Worm (Caenorhabditis elegans): ENCODE measurements around the gene set-1.

The set-1 gene

DNA sequence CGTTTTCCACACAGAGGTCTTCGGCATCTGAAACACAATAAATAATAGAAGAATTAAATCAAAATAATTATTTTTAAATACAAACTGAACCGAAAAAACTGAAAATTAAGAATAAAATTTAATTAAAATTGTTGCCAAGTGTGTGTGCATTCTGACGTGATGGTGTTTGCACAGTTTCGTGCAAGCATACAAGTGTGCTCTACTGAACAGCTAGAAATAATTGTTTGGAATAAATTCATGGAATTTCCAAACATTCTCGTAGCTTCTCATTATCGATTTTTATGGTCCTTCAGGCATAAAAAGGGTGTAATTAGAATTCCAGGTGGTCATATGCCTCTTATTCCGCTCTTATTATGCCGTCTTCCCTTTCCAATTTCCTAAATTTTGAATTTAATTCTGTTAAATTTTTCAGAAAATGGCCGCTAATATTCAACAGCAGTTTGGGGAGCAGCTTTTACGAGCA, 20.4 kb downstream of the set-1 start, which contains the start of the genes mrps-17 and txdc-9 (continued):
- no peak for TF ChIP-seq unc-62 (GFP tag; optimal IDR thresholded peaks at IDR 0.05)
- TF ChIP-seq sma-3 (GFP tag; optimal IDR thresholded peaks at IDR 0.05): peak; percentile 65
- TF ChIP-seq zag-1 (tag; optimal IDR thresholded peaks at IDR 0.05): peak; percentile 31
- TF ChIP-seq nhr-23 (tag; optimal IDR thresholded peaks at IDR 0.05): no peak
- no peak for TF ChIP-seq R02D3.7 (tag; optimal IDR thresholded peaks at IDR 0.05)
- peak; percentile 97 for TF ChIP-seq C34F6.9 (tag; optimal IDR thresholded peaks at IDR 0.05)
- TF ChIP-seq mbf-1 (tag; optimal IDR thresholded peaks at IDR 0.05): no peak
- TF ChIP-seq blmp-1 (tag; optimal IDR thresholded peaks at IDR 0.05; ENCODE audit: insufficient read depth): no peak
- peak; percentile 58 for TF ChIP-seq nhr-6 (tag; optimal IDR thresholded peaks at IDR 0.05)
- no peak for TF ChIP-seq ceh-82 (tag; optimal IDR thresholded peaks at IDR 0.05)
- no peak for TF ChIP-seq nhr-237 (tag; optimal IDR thresholded peaks at IDR 0.05)
- TF ChIP-seq skn-1 (tag; optimal IDR thresholded peaks at IDR 0.05): no peak
- TF ChIP-seq peb-1 (tag; optimal IDR thresholded peaks at IDR 0.05): no peak

DNA sequence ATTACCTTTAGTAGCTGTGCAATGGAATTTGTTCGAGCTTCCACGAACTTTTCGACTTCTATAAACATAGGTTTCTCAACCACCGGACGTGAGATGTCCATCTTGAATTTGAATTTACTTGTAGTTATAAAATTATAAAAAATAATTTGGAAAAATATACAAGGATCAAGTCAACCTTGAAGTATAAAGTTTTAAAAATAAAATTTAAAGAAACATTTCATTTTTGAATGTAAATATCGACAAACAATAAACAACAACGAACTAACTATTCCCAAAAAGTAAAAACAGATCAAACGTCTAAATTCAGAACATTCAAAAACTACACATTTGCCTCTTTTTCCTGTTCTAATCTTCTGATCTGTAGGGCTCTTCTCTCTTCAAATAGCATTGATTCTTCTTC, 21.3 kb downstream of the set-1 start, which contains the start of gene popl-1:
Gene popl-1 (minus strand): TSS at position 101 of the 400 bp plus-strand sequence.
- no peak for TF ChIP-seq ama-1 (optimal IDR thresholded peaks at IDR 0.05)
- no peak for TF ChIP-seq ztf-4 (tag; optimal IDR thresholded peaks at IDR 0.05)
- TF ChIP-seq ceh-82 (tag; optimal IDR thresholded peaks at IDR 0.05): no peak
- TF ChIP-seq nhr-23 (tag; optimal IDR thresholded peaks at IDR 0.05): no peak
- no peak for TF ChIP-seq unc-39 (tag; optimal IDR thresholded peaks at IDR 0.05)
- no peak for TF ChIP-seq sma-9 (GFP tag; optimal IDR thresholded peaks at IDR 0.05)
- TF ChIP-seq sma-9 (tag; optimal IDR thresholded peaks at IDR 0.05): no peak
- TF ChIP-seq unc-55 (GFP tag; optimal IDR thresholded peaks at IDR 0.05): no peak
- no peak for TF ChIP-seq nhr-25 (tag; optimal IDR thresholded peaks at IDR 0.05)
- no peak for TF ChIP-seq gmeb-1 (tag; optimal IDR thresholded peaks at IDR 0.05)
- TF ChIP-seq lin-39 (tag; optimal IDR thresholded peaks at IDR 0.05): no peak
- no peak for TF ChIP-seq nhr-129 (tag; optimal IDR thresholded peaks at IDR 0.05)
- no peak for TF ChIP-seq blmp-1 (tag; optimal IDR thresholded peaks at IDR 0.05; ENCODE audit: insufficient read depth)
- no peak for TF ChIP-seq Y55F3AM.14 (GFP tag; optimal IDR thresholded peaks at IDR 0.05)
- TF ChIP-seq elt-3 (tag; optimal IDR thresholded peaks at IDR 0.05): no peak
- no peak for TF ChIP-seq nhr-12 (tag; optimal IDR thresholded peaks at IDR 0.05)

DNA sequence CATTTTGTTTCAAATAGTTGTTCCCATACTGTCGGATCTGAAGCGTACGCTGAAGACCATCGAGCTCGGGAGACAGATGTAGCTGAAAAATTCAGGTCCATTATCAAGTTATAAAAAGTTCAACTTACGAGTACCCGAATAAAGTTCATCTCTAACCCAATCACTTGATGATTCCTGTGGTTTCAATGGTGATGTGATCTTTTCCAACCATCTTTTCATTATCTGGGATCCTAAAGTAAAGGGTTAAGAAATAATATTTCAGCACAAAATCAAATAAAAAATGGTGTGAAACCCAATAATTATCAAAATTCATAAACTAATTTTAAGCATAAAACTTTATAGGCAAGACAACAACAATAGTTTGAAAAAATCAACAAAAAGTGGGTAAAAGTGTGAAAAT, 25.0 kb downstream of the set-1 start, which contains the start of gene C05D11.8:
Gene C05D11.8 (minus strand): TSS at position 101 of the 400 bp plus-strand sequence.
- TF ChIP-seq ceh-16 (tag; optimal IDR thresholded peaks at IDR 0.05) (no peak), nhr-77 (tag; optimal IDR thresholded peaks at IDR 0.05) (no peak), ama-1 (optimal IDR thresholded peaks at IDR 0.05) (no peak), ceh-82 (tag; optimal IDR thresholded peaks at IDR 0.05) (no peak), elt-1 (tag; optimal IDR thresholded peaks at IDR 0.05) (no peak), mab-5 (tag; optimal IDR thresholded peaks at IDR 0.05) (no peak), nhr-6 (tag; optimal IDR thresholded peaks at IDR 0.05) (no peak)

DNA sequence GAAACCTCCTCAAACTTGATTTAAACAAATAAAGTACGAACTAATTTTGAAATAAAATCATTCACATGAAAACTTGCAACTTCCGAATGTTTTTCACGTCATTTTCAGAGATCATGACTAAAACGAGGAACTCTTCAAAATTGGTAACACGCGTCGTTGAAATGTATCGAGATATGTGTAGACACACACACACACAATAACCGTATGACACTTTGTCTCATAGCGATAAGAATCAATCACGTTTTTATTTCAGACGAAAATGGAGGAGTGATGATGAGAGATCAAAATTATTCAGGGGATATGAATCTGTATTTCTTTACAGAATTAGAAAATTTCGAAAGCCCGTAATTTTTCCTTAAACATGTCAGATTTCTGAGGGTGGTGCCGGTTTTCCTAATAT, 29.5 kb downstream of the set-1 start:
- TF ChIP-seq lsy-2 (tag; optimal IDR thresholded peaks at IDR 0.05): no peak
- no peak for TF ChIP-seq unc-55 (GFP tag; optimal IDR thresholded peaks at IDR 0.05)
- TF ChIP-seq nhr-25 (tag; optimal IDR thresholded peaks at IDR 0.05): peak; percentile 62
- TF ChIP-seq ama-1 (optimal IDR thresholded peaks at IDR 0.05): no peak
- TF ChIP-seq lin-13 (GFP tag; optimal IDR thresholded peaks at IDR 0.05): no peak
- no peak for TF ChIP-seq ztf-11 (tag; optimal IDR thresholded peaks at IDR 0.05)
- no peak for TF ChIP-seq nhr-129 (tag; optimal IDR thresholded peaks at IDR 0.05)
- TF ChIP-seq nhr-237 (tag; optimal IDR thresholded peaks at IDR 0.05): no peak
- no peak for TF ChIP-seq ZK546.5 (tag; optimal IDR thresholded peaks at IDR 0.05)
- no peak for TF ChIP-seq dmd-4 (tag; optimal IDR thresholded peaks at IDR 0.05)
- no peak for TF ChIP-seq nhr-6 (tag; optimal IDR thresholded peaks at IDR 0.05)
- TF ChIP-seq unc-39 (tag; optimal IDR thresholded peaks at IDR 0.05): no peak
- no peak for TF ChIP-seq elt-3 (tag; optimal IDR thresholded peaks at IDR 0.05)
- TF ChIP-seq alr-1 (tag; optimal IDR thresholded peaks at IDR 0.05): no peak
- peak; percentile 51 for TF ChIP-seq fos-1 (tag; optimal IDR thresholded peaks at IDR 0.05)
- no peak for TF ChIP-seq aly-2 (tag; optimal IDR thresholded peaks at IDR 0.05)
- TF ChIP-seq crh-2 (tag; optimal IDR thresholded peaks at IDR 0.05): peak; percentile 65
- peak; percentile 68 for TF ChIP-seq sma-9 (GFP tag; optimal IDR thresholded peaks at IDR 0.05)
- TF ChIP-seq sma-9 (tag; optimal IDR thresholded peaks at IDR 0.05): no peak
- no peak for TF ChIP-seq blmp-1 (tag; optimal IDR thresholded peaks at IDR 0.05; ENCODE audit: insufficient read depth)

Measured in whole organism, L2 larva.